Fruit fly (Drosophila melanogaster): ENCODE results near the gene Pfdn1.

Gene Pfdn1

DNA sequence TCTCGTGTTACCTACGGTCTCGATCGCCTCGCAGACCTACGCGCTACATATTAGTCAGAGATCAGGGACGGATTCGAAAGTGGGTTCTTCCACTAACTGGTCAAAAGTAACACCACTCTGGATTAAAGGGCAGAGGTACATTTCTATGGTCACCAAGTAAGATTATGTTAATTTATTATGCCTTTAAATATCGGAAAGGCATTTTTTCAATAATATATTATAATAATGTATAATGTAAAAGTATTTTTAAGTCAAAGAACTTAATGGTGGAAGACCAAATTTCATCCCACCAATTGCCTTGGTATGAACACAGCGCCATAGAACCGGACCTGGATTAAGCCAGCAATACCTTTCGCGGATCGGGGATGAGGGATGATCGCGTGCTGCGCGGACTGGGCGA, 46.1 kb upstream of the Pfdn1 start:
- TF ChIP-seq GATAd (GFP tag; optimal IDR thresholded peaks at IDR 0.05) (no peak), woc (GFP tag; optimal IDR thresholded peaks at IDR 0.05) (no peak), foxo (GFP tag; optimal IDR thresholded peaks at IDR 0.05) (peak in 1 of 2 experiments; percentile 83), tai (GFP tag; optimal IDR thresholded peaks at IDR 0.05) (no peak), jim (GFP tag; optimal IDR thresholded peaks at IDR 0.05) (no peak), dl (GFP tag; optimal IDR thresholded peaks at IDR 0.05; ENCODE audit: insufficient read depth in 1 of 2, partially characterized antibody in 2 of 2) (no peak), Abd-B (GFP tag; optimal IDR thresholded peaks at IDR 0.05) (no peak), sv (GFP tag; optimal IDR thresholded peaks at IDR 0.05) (no peak), HLH106 (tag; optimal IDR thresholded peaks at IDR 0.05) (peak; percentile 81), sage (GFP tag; optimal IDR thresholded peaks at IDR 0.05) (peak; percentile 15), Hnf4 (GFP tag; optimal IDR thresholded peaks at IDR 0.05) (no peak), fru (GFP tag; optimal IDR thresholded peaks at IDR 0.05) (peak; percentile 72), Mio (GFP tag; optimal IDR thresholded peaks at IDR 0.05) (no peak), pan (optimal IDR thresholded peaks at IDR 0.05) (no peak), psq (GFP tag; optimal IDR thresholded peaks at IDR 0.05) (peak; percentile 58), CG9705 (GFP tag; optimal IDR thresholded peaks at IDR 0.05) (peak; percentile 63), CG32264 (GFP tag; optimal IDR thresholded peaks at IDR 0.05) (no peak), Myc (optimal IDR thresholded peaks at IDR 0.05) (no peak), rgr (GFP tag; optimal IDR thresholded peaks at IDR 0.05) (peak; percentile 57), Hr83 (GFP tag; optimal IDR thresholded peaks at IDR 0.05; ENCODE audit: poor library complexity, severe bottlenecking) (no peak), brk (GFP tag; optimal IDR thresholded peaks at IDR 0.05) (no peak), br (GFP tag; optimal IDR thresholded peaks at IDR 0.05) (no peak), Dif (GFP tag; optimal IDR thresholded peaks at IDR 0.05; ENCODE audit: partially characterized antibody) (no peak), Rel (GFP tag; optimal IDR thresholded peaks at IDR 0.05) (no peak), Rel (tag; optimal IDR thresholded peaks at IDR 0.05) (no peak), lola (GFP tag; optimal IDR thresholded peaks at IDR 0.05) (no peak), Vsx2 (GFP tag; optimal IDR thresholded peaks at IDR 0.05; ENCODE audit: partially characterized antibody) (no peak), h (GFP tag; optimal IDR thresholded peaks at IDR 0.05) (peak; percentile 74), Jra (GFP tag; optimal IDR thresholded peaks at IDR 0.05) (no peak), Dfd (GFP tag; optimal IDR thresholded peaks at IDR 0.05) (no peak), Hr78 (GFP tag; optimal IDR thresholded peaks at IDR 0.05) (no peak), dsf (GFP tag; optimal IDR thresholded peaks at IDR 0.05; ENCODE audit: borderline replicate concordance) (no peak), OdsH (GFP tag; optimal IDR thresholded peaks at IDR 0.05) (peak; percentile 25), N (GFP tag; optimal IDR thresholded peaks at IDR 0.05) (no peak), Sp1 (GFP tag; optimal IDR thresholded peaks at IDR 0.05) (peak; percentile 55), ey (GFP tag; optimal IDR thresholded peaks at IDR 0.05) (peak; percentile 10), CrebA (GFP tag; optimal IDR thresholded peaks at IDR 0.05; ENCODE audit: borderline replicate concordance) (no peak), usp (GFP tag; optimal IDR thresholded peaks at IDR 0.05) (no peak), dmrt93B (GFP tag; optimal IDR thresholded peaks at IDR 0.05) (peak; percentile 73)

dm6 chr2L:6024345-6024907, 44.5 kb upstream of the Pfdn1 start, which contains the start of gene CG9107:
TSS of gene CG9107 (minus strand) at chr2L:6024539.
- TF ChIP-seq Myc (optimal IDR thresholded peaks at IDR 0.05) (peak; percentile 50), Jra (GFP tag; optimal IDR thresholded peaks at IDR 0.05) (no peak), dl (GFP tag; optimal IDR thresholded peaks at IDR 0.05; ENCODE audit: insufficient read depth in 1 of 2, partially characterized antibody in 2 of 2) (no peak), dsf (GFP tag; optimal IDR thresholded peaks at IDR 0.05; ENCODE audit: borderline replicate concordance) (no peak), h (GFP tag; optimal IDR thresholded peaks at IDR 0.05) (no peak)

dm6 chr2L:6028712-6029111, 40.2 kb upstream of the Pfdn1 start:
- TF ChIP-seq GATAd (GFP tag; optimal IDR thresholded peaks at IDR 0.05) (no peak), pan (optimal IDR thresholded peaks at IDR 0.05) (no peak), fru (GFP tag; optimal IDR thresholded peaks at IDR 0.05) (no peak), HLH106 (tag; optimal IDR thresholded peaks at IDR 0.05) (no peak), dl (GFP tag; optimal IDR thresholded peaks at IDR 0.05; ENCODE audit: insufficient read depth in 1 of 2, partially characterized antibody in 2 of 2) (no peak), h (GFP tag; optimal IDR thresholded peaks at IDR 0.05) (no peak), lola (GFP tag; optimal IDR thresholded peaks at IDR 0.05) (no peak), Hr83 (GFP tag; optimal IDR thresholded peaks at IDR 0.05; ENCODE audit: poor library complexity, severe bottlenecking) (no peak), Myc (optimal IDR thresholded peaks at IDR 0.05) (no peak), ey (GFP tag; optimal IDR thresholded peaks at IDR 0.05) (no peak), Rel (GFP tag; optimal IDR thresholded peaks at IDR 0.05) (no peak), Rel (tag; optimal IDR thresholded peaks at IDR 0.05) (no peak), Sp1 (GFP tag; optimal IDR thresholded peaks at IDR 0.05) (no peak)
